Worm (Caenorhabditis elegans): Measurements from ENCODE around the gene F20D6.11.

DNA sequence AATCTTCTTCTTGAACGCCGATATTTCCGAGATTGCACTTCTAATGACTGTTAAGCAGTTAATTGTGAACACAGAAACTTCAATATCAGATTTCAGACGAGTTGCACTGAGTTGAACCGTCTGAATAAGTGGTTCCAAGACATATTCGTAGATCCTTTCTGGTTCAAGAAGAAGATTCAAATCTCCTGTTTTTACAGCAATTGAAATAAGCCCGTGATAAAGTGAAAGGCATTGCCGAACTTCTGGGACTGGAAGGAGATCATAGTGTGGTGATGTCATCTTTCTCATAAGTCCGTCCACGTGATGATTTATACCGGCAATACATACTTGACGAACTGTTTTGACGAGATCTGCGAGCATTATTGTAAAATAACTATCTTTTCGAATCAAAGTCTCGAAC is 20.7 kb upstream of the F20D6.11 start:
- no peak for TF ChIP-seq lsy-2 (tag; optimal IDR thresholded peaks at IDR 0.05)
- TF ChIP-seq unc-39 (tag; optimal IDR thresholded peaks at IDR 0.05), result no peak

Measured in whole organism, L4 larva.